Worm (Caenorhabditis elegans): Measurements from ENCODE around the gene T23F11.2.

Gene T23F11.2

ce11 chrIII:4695057-4695456 is 39.8 kb upstream of the T23F11.2 start, which contains the start of gene T04A8.7:
Gene T04A8.7, plus strand, starts transcription at chrIII:4695357.
- TF ChIP-seq aly-2 (tag; optimal IDR thresholded peaks at IDR 0.05), result no peak
- TF ChIP-seq elt-2 (tag; optimal IDR thresholded peaks at IDR 0.05), result no peak
- no peak for TF ChIP-seq jun-1 (tag; optimal IDR thresholded peaks at IDR 0.05)
- TF ChIP-seq nhr-12 (tag; optimal IDR thresholded peaks at IDR 0.05), result no peak
- TF ChIP-seq snpc-4 (tag; optimal IDR thresholded peaks at IDR 0.05), result no peak

- TF ChIP-seq ceh-28 (tag; optimal IDR thresholded peaks at IDR 0.05) (no peak), nhr-237 (tag; optimal IDR thresholded peaks at IDR 0.05) (no peak), lsy-12 (tag; optimal IDR thresholded peaks at IDR 0.05) (no peak), daf-12 (tag; optimal IDR thresholded peaks at IDR 0.05) (no peak), elt-1 (tag; optimal IDR thresholded peaks at IDR 0.05) (no peak), nfya-1 (tag; optimal IDR thresholded peaks at IDR 0.05; ENCODE audit: insufficient read depth) (no peak), jun-1 (tag; optimal IDR thresholded peaks at IDR 0.05) (no peak), ztf-4 (tag; optimal IDR thresholded peaks at IDR 0.05) (no peak), hmg-11 (tag; optimal IDR thresholded peaks at IDR 0.05) (no peak), nhr-11 (tag; optimal IDR thresholded peaks at IDR 0.05) (no peak), aly-2 (tag; optimal IDR thresholded peaks at IDR 0.05) (no peak), ceh-9 (tag; optimal IDR thresholded peaks at IDR 0.05) (no peak)
These were observed 38.4 kb upstream of the T23F11.2 start, which contains the start of gene T04A8.8 for ce11 chrIII:4693695-4694094. Gene T04A8.8, plus strand, starts transcription at chrIII:4693995.

- TF ChIP-seq egl-27 (tag; optimal IDR thresholded peaks at IDR 0.05) (no peak), fkh-10 (GFP tag; optimal IDR thresholded peaks at IDR 0.05) (no peak), zag-1 (tag; optimal IDR thresholded peaks at IDR 0.05) (no peak), aly-2 (tag; optimal IDR thresholded peaks at IDR 0.05) (no peak), eor-1 (tag; optimal IDR thresholded peaks at IDR 0.05) (no peak), nhr-67 (tag; optimal IDR thresholded peaks at IDR 0.05) (no peak), ztf-4 (tag; optimal IDR thresholded peaks at IDR 0.05) (no peak), nfya-1 (tag; optimal IDR thresholded peaks at IDR 0.05; ENCODE audit: insufficient read depth) (peak; percentile 65), nhr-11 (tag; optimal IDR thresholded peaks at IDR 0.05) (no peak), nhr-76 (tag; optimal IDR thresholded peaks at IDR 0.05) (no peak), unc-39 (tag; optimal IDR thresholded peaks at IDR 0.05) (no peak), elt-2 (tag; optimal IDR thresholded peaks at IDR 0.05) (peak; percentile 67), nhr-23 (tag; optimal IDR thresholded peaks at IDR 0.05) (peak; percentile 80), lsy-12 (tag; optimal IDR thresholded peaks at IDR 0.05) (no peak), pha-4 (tag; optimal IDR thresholded peaks at IDR 0.05) (peak; percentile 86), ceh-9 (tag; optimal IDR thresholded peaks at IDR 0.05) (no peak), lin-15B (tag; optimal IDR thresholded peaks at IDR 0.05) (peak; percentile 70), fos-1 (tag; optimal IDR thresholded peaks at IDR 0.05) (no peak), daf-12 (tag; optimal IDR thresholded peaks at IDR 0.05) (no peak), tbx-2 (tag; optimal IDR thresholded peaks at IDR 0.05) (no peak), nhr-12 (tag; optimal IDR thresholded peaks at IDR 0.05) (no peak), unc-62 (GFP tag; optimal IDR thresholded peaks at IDR 0.05) (no peak), lin-39 (tag; optimal IDR thresholded peaks at IDR 0.05) (peak; percentile 55), elt-1 (tag; optimal IDR thresholded peaks at IDR 0.05) (no peak), egl-5 (tag; optimal IDR thresholded peaks at IDR 0.05) (no peak), ZK546.5 (tag; optimal IDR thresholded peaks at IDR 0.05) (no peak), sea-2 (GFP tag; optimal IDR thresholded peaks at IDR 0.05) (no peak), mdl-1 (tag; optimal IDR thresholded peaks at IDR 0.05) (no peak), mml-1 (tag; optimal IDR thresholded peaks at IDR 0.05) (no peak), nhr-28 (tag; optimal IDR thresholded peaks at IDR 0.05) (no peak), nhr-43 (tag; optimal IDR thresholded peaks at IDR 0.05; ENCODE audit: poor library complexity, severe bottlenecking) (peak; percentile 6), skn-1 (tag; optimal IDR thresholded peaks at IDR 0.05) (no peak), ceh-16 (tag; optimal IDR thresholded peaks at IDR 0.05) (no peak), nhr-77 (tag; optimal IDR thresholded peaks at IDR 0.05) (no peak), nhr-237 (tag; optimal IDR thresholded peaks at IDR 0.05) (no peak), nhr-25 (tag; optimal IDR thresholded peaks at IDR 0.05) (peak; percentile 54), R02D3.7 (tag; optimal IDR thresholded peaks at IDR 0.05) (peak; percentile 8), ceh-28 (tag; optimal IDR thresholded peaks at IDR 0.05) (peak; percentile 8), pqm-1 (tag; optimal IDR thresholded peaks at IDR 0.05) (peak; percentile 12), ztf-11 (tag; optimal IDR thresholded peaks at IDR 0.05) (no peak), ceh-82 (tag; optimal IDR thresholded peaks at IDR 0.05) (no peak), fkh-2 (tag; optimal IDR thresholded peaks at IDR 0.05) (no peak), jun-1 (tag; optimal IDR thresholded peaks at IDR 0.05) (peak; percentile 64), elt-3 (tag; optimal IDR thresholded peaks at IDR 0.05) (no peak), ama-1 (optimal IDR thresholded peaks at IDR 0.05) (peak; percentile 1), snpc-4 (tag; optimal IDR thresholded peaks at IDR 0.05) (peak; percentile 80), hmg-11 (tag; optimal IDR thresholded peaks at IDR 0.05) (peak; percentile 74)
These were observed 38.0 kb upstream of the T23F11.2 start, which contains the start of gene nifk-1 for ce11 chrIII:4693281-4693680. Gene nifk-1, minus strand, starts transcription at chrIII:4693307.
